Worm (Caenorhabditis elegans): Measurements from ENCODE around the gene C06A8.6.
A peak's percentile ranks its signal among the peaks of the same experiment; 100 is the strongest.

C06A8.6 gene

ce11 chrII:7783467-7783959 lies 11.2 kb downstream of the C06A8.6 start, which contains the start of gene skr-17:
Gene skr-17, plus strand, starts transcription at chrII:7783517.
- no peak for TF ChIP-seq flh-1 (GFP tag; optimal IDR thresholded peaks at IDR 0.05)

ce11 chrII:7789605-7790004 lies 17.3 kb downstream of the C06A8.6 start:
- no peak for TF ChIP-seq ceh-43 (GFP tag; optimal IDR thresholded peaks at IDR 0.05)
- peak; percentile 26 for TF ChIP-seq elt-1 (tag; optimal IDR thresholded peaks at IDR 0.05; ENCODE audit: borderline replicate concordance, insufficient read depth)

- no peak for TF ChIP-seq elt-1 (tag; optimal IDR thresholded peaks at IDR 0.05; ENCODE audit: borderline replicate concordance, insufficient read depth)
These were observed 18.1 kb downstream of the C06A8.6 start, which contains the start of gene srlf-1 for ce11 chrII:7790324-7790898. Gene srlf-1, plus strand, starts transcription at chrII:7790591.

- no peak for TF ChIP-seq nhr-76 (tag; optimal IDR thresholded peaks at IDR 0.05)
- TF ChIP-seq hlh-1 (tag; optimal IDR thresholded peaks at IDR 0.05), result no peak
- no peak for TF ChIP-seq bed-3 (GFP tag; optimal IDR thresholded peaks at IDR 0.05)
- no peak for TF ChIP-seq ceh-39 (tag; optimal IDR thresholded peaks at IDR 0.05)
- no peak for TF ChIP-seq blmp-1 (tag; optimal IDR thresholded peaks at IDR 0.05)
- no peak for TF ChIP-seq ceh-43 (GFP tag; optimal IDR thresholded peaks at IDR 0.05)
- TF ChIP-seq ces-1 (GFP tag; optimal IDR thresholded peaks at IDR 0.05), result no peak
- no peak for TF ChIP-seq M03D4.4 (tag; optimal IDR thresholded peaks at IDR 0.05)
- no peak for TF ChIP-seq mab-5 (tag; optimal IDR thresholded peaks at IDR 0.05)
- no peak for TF ChIP-seq zip-8 (tag; optimal IDR thresholded peaks at IDR 0.05)
- no peak for TF ChIP-seq sem-2 (GFP tag; optimal IDR thresholded peaks at IDR 0.05)
- TF ChIP-seq nhr-2 (tag; optimal IDR thresholded peaks at IDR 0.05), result no peak
- TF ChIP-seq nhr-12 (tag; optimal IDR thresholded peaks at IDR 0.05), result no peak
- TF ChIP-seq sptf-1 (tag; optimal IDR thresholded peaks at IDR 0.05), result no peak
- TF ChIP-seq unc-62 (GFP tag; optimal IDR thresholded peaks at IDR 0.05), result no peak
- TF ChIP-seq lin-13 (tag; optimal IDR thresholded peaks at IDR 0.05), result no peak
These were observed 19.2 kb downstream of the C06A8.6 start for ce11 chrII:7791408-7792050.

- TF ChIP-seq unc-39 (tag; optimal IDR thresholded peaks at IDR 0.05), result no peak
- TF ChIP-seq snpc-4 (tag; optimal IDR thresholded peaks at IDR 0.05), result no peak
- TF ChIP-seq lin-32 (GFP tag; optimal IDR thresholded peaks at IDR 0.05), result no peak
- no peak for TF ChIP-seq nhr-76 (tag; optimal IDR thresholded peaks at IDR 0.05)
- TF ChIP-seq sem-2 (GFP tag; optimal IDR thresholded peaks at IDR 0.05), result no peak
- no peak for TF ChIP-seq tbx-8 (GFP tag; optimal IDR thresholded peaks at IDR 0.05)
- TF ChIP-seq sptf-1 (tag; optimal IDR thresholded peaks at IDR 0.05), result no peak
- TF ChIP-seq unc-62 (GFP tag; optimal IDR thresholded peaks at IDR 0.05), result no peak
- TF ChIP-seq elt-3 (tag; optimal IDR thresholded peaks at IDR 0.05), result no peak
- TF ChIP-seq hlh-1 (tag; optimal IDR thresholded peaks at IDR 0.05), result no peak
- TF ChIP-seq mab-5 (tag; optimal IDR thresholded peaks at IDR 0.05), result no peak
- no peak for TF ChIP-seq ceh-83 (GFP tag; optimal IDR thresholded peaks at IDR 0.05)
- no peak for TF ChIP-seq nhr-28 (tag; optimal IDR thresholded peaks at IDR 0.05)
- no peak for TF ChIP-seq unc-120 (tag; optimal IDR thresholded peaks at IDR 0.05; ENCODE audit: poor library complexity, severe bottlenecking)
- no peak for TF ChIP-seq cnd-1 (tag; optimal IDR thresholded peaks at IDR 0.05)
- no peak for TF ChIP-seq lin-13 (tag; optimal IDR thresholded peaks at IDR 0.05)
- TF ChIP-seq lsy-2 (tag; optimal IDR thresholded peaks at IDR 0.05), result no peak
These were observed 20.2 kb downstream of the C06A8.6 start for ce11 chrII:7792514-7792913.

- TF ChIP-seq ces-1 (GFP tag; optimal IDR thresholded peaks at IDR 0.05) (peak; percentile 5), nhr-76 (tag; optimal IDR thresholded peaks at IDR 0.05) (no peak)
These were observed 21.9 kb downstream of the C06A8.6 start, which contains the start of gene glr-4 for ce11 chrII:7794222-7794621. Gene glr-4, minus strand, starts transcription at chrII:7794322.
